Fruit fly (Drosophila melanogaster): Measurements from ENCODE around the gene Cow.

dm6 chr3R:23081265-23081664 is 31.3 kb downstream of the Cow start:
- TF ChIP-seq CG31627 (GFP tag; optimal IDR thresholded peaks at IDR 0.05) (no peak), CG32006 (GFP tag; optimal IDR thresholded peaks at IDR 0.05) (no peak), acj6 (GFP tag; optimal IDR thresholded peaks at IDR 0.05) (no peak), Eip75B (GFP tag; optimal IDR thresholded peaks at IDR 0.05) (no peak), CG6792 (GFP tag; optimal IDR thresholded peaks at IDR 0.05) (no peak), OdsH (GFP tag; optimal IDR thresholded peaks at IDR 0.05) (no peak)

Data from whole organism, prepupa.